Worm (Caenorhabditis elegans): Measurements from ENCODE around the gene egl-3.

Gene egl-3

DNA sequence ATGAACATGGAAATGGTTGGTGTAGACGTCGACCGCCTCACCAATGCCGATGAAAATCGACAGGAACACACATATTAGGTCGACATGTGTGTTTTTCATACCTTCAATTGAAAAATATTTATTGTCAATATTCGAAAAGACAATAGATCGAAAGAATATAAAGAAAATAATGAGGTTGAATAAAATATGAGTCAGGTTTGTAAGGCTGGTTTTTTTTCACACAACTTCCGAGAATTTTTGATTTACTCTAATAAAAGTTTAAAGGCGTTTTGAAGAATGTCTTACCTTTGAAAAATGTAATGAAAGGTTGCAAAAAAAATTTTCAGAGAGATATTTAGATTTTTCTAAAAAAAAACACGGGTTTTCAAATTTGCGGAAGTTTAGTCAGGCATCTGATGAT, at the start of gene egl-3:
egl-3 (minus strand) TSS at position 101 of the 400 bp plus-strand sequence.
- TF ChIP-seq cog-1 (tag; optimal IDR thresholded peaks at IDR 0.05) (no peak), klf-2 (GFP tag; conservative IDR thresholded peaks at IDR 0.05) (no peak), tab-1 (GFP tag; IDR thresholded peaks at IDR 0.05) (no peak), flt-1 (GFP tag; IDR thresholded peaks at IDR 0.05) (no peak), ztf-23 (GFP tag; IDR thresholded peaks at IDR 0.05) (no peak), ref-1 (GFP tag; conservative IDR thresholded peaks at IDR 0.05) (no peak), ztf-29 (GFP tag; IDR thresholded peaks at IDR 0.05) (no peak), T22C8.4 (GFP tag; IDR thresholded peaks at IDR 0.05) (no peak), med-1 (GFP tag; optimal IDR thresholded peaks at IDR 0.05; ENCODE audit: insufficient read depth) (no peak)

DNA sequence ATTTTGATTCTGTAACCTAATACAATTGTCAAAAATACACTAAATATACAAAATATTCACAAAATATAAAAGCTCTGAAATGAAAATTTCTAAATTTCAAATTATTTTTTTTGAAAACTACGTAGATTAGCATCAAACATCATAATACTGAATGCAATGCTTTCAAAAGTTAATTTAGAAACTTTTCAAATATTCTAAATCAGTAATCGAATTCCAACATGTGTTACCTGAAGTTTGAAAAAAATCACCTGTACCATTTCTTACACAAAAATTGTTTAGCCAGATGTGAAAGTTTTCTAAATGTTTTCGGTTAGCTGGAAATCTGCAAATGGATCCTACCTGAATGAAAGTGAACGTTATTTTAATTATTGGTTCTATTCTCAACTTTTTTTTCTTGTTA, 48.5 kb upstream of the egl-3 start, which contains the start of gene C12D8.20:
C12D8.20 (plus strand) TSS at position 301 of the 400 bp plus-strand sequence.
- TF ChIP-seq klf-2 (GFP tag; conservative IDR thresholded peaks at IDR 0.05) (no peak), med-1 (GFP tag; optimal IDR thresholded peaks at IDR 0.05; ENCODE audit: insufficient read depth) (no peak), tab-1 (GFP tag; IDR thresholded peaks at IDR 0.05) (no peak), flt-1 (GFP tag; IDR thresholded peaks at IDR 0.05) (no peak), cog-1 (tag; optimal IDR thresholded peaks at IDR 0.05) (no peak), ztf-29 (GFP tag; IDR thresholded peaks at IDR 0.05) (no peak), ref-1 (GFP tag; conservative IDR thresholded peaks at IDR 0.05) (no peak), ztf-23 (GFP tag; IDR thresholded peaks at IDR 0.05) (no peak), T22C8.4 (GFP tag; IDR thresholded peaks at IDR 0.05) (no peak)

DNA sequence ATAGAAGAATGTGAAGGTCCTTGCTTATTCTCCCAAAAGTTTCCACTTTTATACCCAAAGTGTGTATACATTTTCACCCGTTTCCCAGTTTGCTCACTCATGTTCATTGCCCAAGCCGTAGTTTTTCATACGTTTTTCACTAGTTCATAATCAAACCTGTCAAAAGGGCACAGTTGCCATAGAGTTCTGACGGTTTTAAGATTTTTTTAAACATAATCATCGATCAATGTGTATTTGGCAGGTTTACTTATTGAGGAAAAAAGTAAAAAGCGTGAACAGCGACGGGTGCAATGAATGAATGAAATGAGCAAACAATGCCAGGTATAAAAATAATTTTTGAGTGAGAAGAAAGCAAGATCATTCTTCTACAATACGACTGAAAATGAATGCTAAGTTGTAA, 47.8 kb upstream of the egl-3 start, which contains the start of the genes fipr-5 and fipr-9:
fipr-5 (minus strand) TSS at position 101 of the 400 bp plus-strand sequence.
fipr-9 (plus strand) TSS at position 346 of the 400 bp plus-strand sequence.
- TF ChIP-seq klf-2 (GFP tag; conservative IDR thresholded peaks at IDR 0.05) (no peak), tab-1 (GFP tag; IDR thresholded peaks at IDR 0.05) (no peak), med-1 (GFP tag; optimal IDR thresholded peaks at IDR 0.05; ENCODE audit: insufficient read depth) (no peak), ztf-23 (GFP tag; IDR thresholded peaks at IDR 0.05) (no peak), cog-1 (tag; optimal IDR thresholded peaks at IDR 0.05) (no peak), ztf-29 (GFP tag; IDR thresholded peaks at IDR 0.05) (no peak), T22C8.4 (GFP tag; IDR thresholded peaks at IDR 0.05) (no peak), ref-1 (GFP tag; conservative IDR thresholded peaks at IDR 0.05) (no peak)

DNA sequence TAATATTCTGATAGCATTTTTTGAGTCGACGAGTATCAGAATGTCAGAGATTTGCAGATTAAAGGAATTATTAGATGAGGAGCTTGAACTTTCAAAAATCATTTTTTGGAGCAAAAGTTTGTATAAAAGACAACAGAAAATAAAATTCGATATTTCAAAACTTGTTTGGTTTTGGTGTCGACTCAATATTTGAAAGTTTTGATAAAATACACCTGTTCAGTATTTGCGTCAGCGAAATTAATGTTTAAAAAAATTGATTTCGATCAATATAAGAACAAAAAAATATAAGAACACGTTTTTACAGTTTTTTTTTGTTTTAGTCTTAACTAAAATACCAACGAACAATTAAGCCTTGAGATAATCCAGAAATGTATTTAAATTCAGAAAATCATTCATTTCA, 47.1 kb upstream of the egl-3 start, which contains the start of gene C12D8.13:
C12D8.13 (minus strand) TSS at position 101 of the 400 bp plus-strand sequence.
- TF ChIP-seq T22C8.4 (GFP tag; IDR thresholded peaks at IDR 0.05) (no peak), flt-1 (GFP tag; IDR thresholded peaks at IDR 0.05) (no peak), ztf-29 (GFP tag; IDR thresholded peaks at IDR 0.05) (no peak), cog-1 (tag; optimal IDR thresholded peaks at IDR 0.05) (no peak), ref-1 (GFP tag; conservative IDR thresholded peaks at IDR 0.05) (no peak), klf-2 (GFP tag; conservative IDR thresholded peaks at IDR 0.05) (no peak), med-1 (GFP tag; optimal IDR thresholded peaks at IDR 0.05; ENCODE audit: insufficient read depth) (no peak), ztf-23 (GFP tag; IDR thresholded peaks at IDR 0.05) (no peak), tab-1 (GFP tag; IDR thresholded peaks at IDR 0.05) (no peak)

DNA sequence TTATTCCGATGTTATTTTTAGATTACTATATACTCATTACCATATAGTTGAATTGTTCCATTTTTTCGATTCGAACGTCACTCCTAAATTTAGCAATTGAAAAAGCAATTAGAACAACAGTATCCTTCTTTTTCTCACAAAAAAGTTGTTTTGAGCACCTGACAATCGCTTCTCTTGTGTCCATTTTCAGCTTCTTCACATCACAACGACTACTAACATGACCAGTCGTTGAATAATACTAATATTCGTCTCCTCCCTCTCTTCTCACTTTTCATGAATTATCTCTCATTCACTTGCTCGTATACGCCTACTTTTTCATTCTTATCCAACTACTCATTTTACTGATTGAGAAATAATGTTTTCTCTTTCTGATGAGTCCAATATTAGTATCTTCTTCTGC, 43.2 kb upstream of the egl-3 start, which contains the start of gene ZK856.14:
ZK856.14 (plus strand) TSS at position 301 of the 400 bp plus-strand sequence.
- TF ChIP-seq med-1 (GFP tag; optimal IDR thresholded peaks at IDR 0.05; ENCODE audit: insufficient read depth) (no peak), T22C8.4 (GFP tag; IDR thresholded peaks at IDR 0.05) (no peak), ref-1 (GFP tag; conservative IDR thresholded peaks at IDR 0.05) (no peak), klf-2 (GFP tag; conservative IDR thresholded peaks at IDR 0.05) (no peak), ztf-29 (GFP tag; IDR thresholded peaks at IDR 0.05) (no peak), flt-1 (GFP tag; IDR thresholded peaks at IDR 0.05) (no peak), tab-1 (GFP tag; IDR thresholded peaks at IDR 0.05) (no peak), ztf-23 (GFP tag; IDR thresholded peaks at IDR 0.05) (no peak), cog-1 (tag; optimal IDR thresholded peaks at IDR 0.05) (no peak)

DNA sequence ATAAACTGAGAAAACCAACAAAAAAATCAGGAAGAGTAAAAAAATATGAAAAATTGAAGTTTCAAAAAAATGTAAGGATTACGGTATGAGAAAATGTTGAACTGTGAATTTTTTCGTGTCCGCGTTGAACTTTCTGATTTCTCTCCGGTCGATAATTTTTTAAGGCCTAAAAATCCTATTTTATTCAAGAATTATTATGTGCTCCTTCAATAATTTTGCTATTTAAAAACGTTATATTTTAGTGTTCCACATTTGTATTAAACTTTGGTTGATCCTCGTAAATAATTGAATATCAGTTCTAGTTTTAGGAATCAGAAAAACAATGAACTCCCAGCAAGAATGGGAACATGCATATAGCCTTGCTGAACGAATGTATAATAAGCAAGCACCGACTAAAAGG, 39.1 kb upstream of the egl-3 start, which contains the start of gene hpo-40:
hpo-40 (plus strand) TSS at position 301 of the 400 bp plus-strand sequence.
- TF ChIP-seq ztf-23 (GFP tag; IDR thresholded peaks at IDR 0.05) (no peak), T22C8.4 (GFP tag; IDR thresholded peaks at IDR 0.05) (no peak), med-1 (GFP tag; optimal IDR thresholded peaks at IDR 0.05; ENCODE audit: insufficient read depth) (no peak), klf-2 (GFP tag; conservative IDR thresholded peaks at IDR 0.05) (no peak), ztf-29 (GFP tag; IDR thresholded peaks at IDR 0.05) (no peak), tab-1 (GFP tag; IDR thresholded peaks at IDR 0.05) (no peak), ref-1 (GFP tag; conservative IDR thresholded peaks at IDR 0.05) (no peak), flt-1 (GFP tag; IDR thresholded peaks at IDR 0.05) (no peak), cog-1 (tag; optimal IDR thresholded peaks at IDR 0.05) (no peak)

DNA sequence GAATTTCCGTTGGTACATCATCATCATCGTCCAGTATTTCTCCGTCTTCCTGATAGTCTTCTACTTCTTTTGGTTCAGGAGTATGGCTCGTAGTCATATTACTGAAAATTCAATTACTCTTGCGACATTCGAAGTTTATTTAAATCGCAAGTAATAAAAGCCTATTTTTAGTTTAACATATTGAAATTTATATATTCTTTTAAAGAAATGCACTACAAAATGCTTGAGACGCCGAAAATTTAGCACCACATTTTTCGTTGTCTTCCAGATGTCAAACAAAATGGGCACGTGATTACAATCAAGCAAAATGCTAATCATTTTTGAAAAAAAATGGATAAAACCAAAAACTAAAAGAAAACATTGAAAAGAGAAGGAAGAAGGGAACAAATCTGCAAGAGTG, 38.5 kb upstream of the egl-3 start, which contains the start of gene zhit-3:
zhit-3 (minus strand) TSS at position 101 of the 400 bp plus-strand sequence.
- TF ChIP-seq T22C8.4 (GFP tag; IDR thresholded peaks at IDR 0.05) (no peak), med-1 (GFP tag; optimal IDR thresholded peaks at IDR 0.05; ENCODE audit: insufficient read depth) (no peak), tab-1 (GFP tag; IDR thresholded peaks at IDR 0.05) (no peak), cog-1 (tag; optimal IDR thresholded peaks at IDR 0.05) (no peak), ztf-23 (GFP tag; IDR thresholded peaks at IDR 0.05) (no peak)

DNA sequence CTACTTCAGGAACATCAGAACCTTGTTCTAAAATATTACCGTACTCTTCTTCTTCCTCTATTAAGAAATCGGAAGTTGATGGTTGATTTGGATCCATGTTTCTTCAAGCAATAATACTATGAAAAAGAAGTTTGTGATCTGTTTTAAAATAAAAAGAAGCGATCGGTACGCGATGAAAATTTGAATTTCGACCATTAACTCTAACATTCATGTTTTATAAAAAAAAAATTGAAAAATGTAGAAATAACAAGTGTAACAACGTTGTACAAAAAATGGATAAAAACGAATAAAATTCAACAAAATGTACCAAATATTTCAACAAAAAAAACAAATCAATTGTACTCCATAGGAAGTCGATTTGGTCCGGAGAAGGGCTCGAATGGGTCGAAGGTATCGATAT, 36.7 kb upstream of the egl-3 start, which contains the start of gene tftc-3:
tftc-3 (minus strand) TSS at position 101 of the 400 bp plus-strand sequence.
- no peak for TF ChIP-seq klf-2 (GFP tag; conservative IDR thresholded peaks at IDR 0.05)
- no peak for TF ChIP-seq T22C8.4 (GFP tag; IDR thresholded peaks at IDR 0.05)
- TF ChIP-seq ztf-29 (GFP tag; IDR thresholded peaks at IDR 0.05): no peak
- no peak for TF ChIP-seq tab-1 (GFP tag; IDR thresholded peaks at IDR 0.05)
- no peak for TF ChIP-seq cog-1 (tag; optimal IDR thresholded peaks at IDR 0.05)
- no peak for TF ChIP-seq flt-1 (GFP tag; IDR thresholded peaks at IDR 0.05)
- TF ChIP-seq ztf-23 (GFP tag; IDR thresholded peaks at IDR 0.05): no peak
- TF ChIP-seq med-1 (GFP tag; optimal IDR thresholded peaks at IDR 0.05; ENCODE audit: insufficient read depth): no peak
- TF ChIP-seq ref-1 (GFP tag; conservative IDR thresholded peaks at IDR 0.05): no peak

DNA sequence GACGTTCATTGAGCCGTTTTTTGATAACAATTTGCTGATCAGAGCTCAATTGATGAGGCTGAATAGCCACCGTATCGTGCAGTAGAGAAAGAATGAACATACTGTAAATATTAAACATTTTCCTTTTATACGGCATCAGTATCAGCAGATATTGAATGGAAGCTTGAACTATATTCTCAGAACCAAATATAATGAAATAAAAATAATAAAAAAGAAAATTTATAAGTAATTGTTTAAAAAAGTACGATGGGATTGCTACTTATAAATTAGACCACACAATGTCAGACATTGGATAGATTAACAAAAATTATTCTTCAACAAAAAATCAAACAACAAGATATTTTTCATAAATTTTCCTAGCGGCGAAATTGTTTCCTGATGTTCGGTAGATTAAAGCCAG, 32.9 kb upstream of the egl-3 start, which contains the start of gene rpc-25:
rpc-25 (minus strand) TSS at position 101 of the 400 bp plus-strand sequence.
- TF ChIP-seq med-1 (GFP tag; optimal IDR thresholded peaks at IDR 0.05; ENCODE audit: insufficient read depth) (no peak), tab-1 (GFP tag; IDR thresholded peaks at IDR 0.05) (no peak), cog-1 (tag; optimal IDR thresholded peaks at IDR 0.05) (no peak), ref-1 (GFP tag; conservative IDR thresholded peaks at IDR 0.05) (no peak), klf-2 (GFP tag; conservative IDR thresholded peaks at IDR 0.05) (no peak), flt-1 (GFP tag; IDR thresholded peaks at IDR 0.05) (no peak), T22C8.4 (GFP tag; IDR thresholded peaks at IDR 0.05) (no peak), ztf-23 (GFP tag; IDR thresholded peaks at IDR 0.05) (no peak), ztf-29 (GFP tag; IDR thresholded peaks at IDR 0.05) (no peak)
